Fruit fly (Drosophila melanogaster) S2 (cell line): ENCODE measurements around the gene Tfb5.

Experiments used
- CG8478 ChIP-seq: fragments of >200 bp; optimal IDR thresholded peaks from 2 replicates; lab custom pipeline; 2018
- CTCF ChIP-seq, 2 experiments: fragments of >200 bp; optimal IDR thresholded peaks; 2 replicates each; lab custom pipeline; 2018

DNA sequence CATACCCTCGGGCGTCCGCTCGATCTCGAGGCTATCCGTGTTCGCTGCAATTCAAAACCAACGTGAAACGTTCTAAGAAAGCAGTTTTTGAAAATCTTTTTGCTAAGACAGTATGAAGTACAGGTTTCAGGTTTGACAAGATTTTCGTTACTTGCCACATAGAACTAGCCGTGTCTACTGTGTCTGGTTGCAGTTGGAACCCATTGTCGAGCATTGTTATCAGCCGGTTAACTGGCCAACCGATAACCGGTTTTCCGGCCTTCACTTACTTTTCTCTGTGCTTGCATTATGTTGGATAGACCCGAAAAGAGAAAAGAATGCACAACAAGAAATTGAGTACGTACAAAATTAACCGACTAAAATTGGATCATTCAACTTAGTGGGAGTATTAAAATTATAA lies 39.3 kb upstream of the Tfb5 start:
- TF ChIP-seq CG8478 (lab: Kevin White, UChicago) (no peak), CTCF (optimal IDR thresholded peaks at IDR 0.05; lab: Kevin White, UChicago) (no peak)
